Worm (Caenorhabditis elegans) whole organism, early embryonic: ENCODE results near the gene K02F3.9.

Experiments
- B0310.2 ChIP-seq: sonication (generic microtip); optimal IDR thresholded peaks from 2 replicates; lab custom pipeline; 2016; ENCODE audit warnings: mild to moderate bottlenecking, missing genetic modification characterization, missing compliant biosample characterization
- F13C5.2 ChIP-seq: sonication (generic microtip); optimal IDR thresholded peaks from 2 replicates; lab custom pipeline; 2017; ENCODE audit warnings: mild to moderate bottlenecking, missing genetic modification characterization, inconsistent platforms, missing compliant biosample characterization
- aly-1 ChIP-seq: sonication (generic microtip); optimal IDR thresholded peaks from 2 replicates; lab custom pipeline; 2016; ENCODE audit warnings: missing genetic modification characterization, missing compliant biosample characterization
- ama-1 ChIP-seq: fragments of 150-350 bp; optimal IDR thresholded peaks from 2 replicates; lab custom pipeline; 2014
- ceh-13 ChIP-seq: fragments of 200-800 bp; sonication (Bioruptor generic); optimal IDR thresholded peaks from 2 replicates; lab custom pipeline; 2018; ENCODE audit warnings: mild to moderate bottlenecking, missing genetic modification characterization, missing compliant biosample characterization
- ceh-36 ChIP-seq: sonication (generic microtip); optimal IDR thresholded peaks from 2 replicates; lab custom pipeline; 2016; ENCODE audit warnings: missing genetic modification characterization, inconsistent platforms, missing compliant biosample characterization
- ets-7 ChIP-seq: sonication (generic microtip); optimal IDR thresholded peaks from 2 replicates; lab custom pipeline; 2016; ENCODE audit warnings: missing genotype, missing genetic modification characterization, missing compliant biosample characterization
- flt-1 ChIP-seq: fragments of 200-800 bp; sonication (Bioruptor generic); IDR thresholded peaks from 2 replicates; pipeline ENCODE4 v1.3.6; 2022; ENCODE audit warnings: missing genetic modification characterization, missing compliant biosample characterization
- hmbx-1 ChIP-seq: sonication (generic microtip); optimal IDR thresholded peaks from 2 replicates; lab custom pipeline; 2016; ENCODE audit warnings: mild to moderate bottlenecking, missing genetic modification characterization, missing compliant biosample characterization
- hmg-4 ChIP-seq: fragments of 200-800 bp; sonication (Bioruptor generic); optimal IDR thresholded peaks from 2 replicates; lab custom pipeline; 2018; ENCODE audit warnings: mild to moderate bottlenecking, missing genetic modification characterization, missing compliant biosample characterization
- hnd-1 ChIP-seq: sonication (generic microtip); optimal IDR thresholded peaks from 2 replicates; lab custom pipeline; 2016; ENCODE audit warnings: missing genetic modification characterization, missing compliant biosample characterization
- pes-1 ChIP-seq: fragments of 200-800 bp; sonication (Bioruptor generic); IDR thresholded peaks from 2 replicates; pipeline ENCODE4 v1.3.6; 2022; ENCODE audit warnings: missing genetic modification reagents, missing genetic modification characterization, missing compliant biosample characterization
- scrt-1 ChIP-seq: fragments of 200-800 bp; sonication (Bioruptor generic); IDR thresholded peaks from 2 replicates; pipeline ENCODE4 v1.3.6; 2022; ENCODE audit warnings: missing genetic modification characterization, missing compliant biosample characterization
- sea-1 ChIP-seq: fragments of 200-800 bp; sonication (Bioruptor generic); conservative IDR thresholded peaks from 2 replicates; pipeline ENCODE4 v1.3.6; 2022; ENCODE audit warnings: missing genetic modification characterization, missing compliant biosample characterization
- tbx-11 ChIP-seq: fragments of 200-800 bp; sonication (Bioruptor generic); IDR thresholded peaks from 2 replicates; pipeline ENCODE4 v1.3.6; 2022; ENCODE audit warnings: missing genetic modification characterization, missing compliant biosample characterization
- tbx-37 ChIP-seq: fragments of 200-800 bp; sonication (Bioruptor generic); conservative IDR thresholded peaks from 2 replicates; pipeline ENCODE4 v1.3.6; 2022; ENCODE audit warnings: missing genetic modification reagents, missing genetic modification characterization, missing compliant biosample characterization
- tra-4 ChIP-seq: sonication (generic microtip); optimal IDR thresholded peaks from 2 replicates; lab custom pipeline; 2017; ENCODE audit warnings: missing genetic modification characterization, missing compliant biosample characterization

K02F3.9 gene

DNA sequence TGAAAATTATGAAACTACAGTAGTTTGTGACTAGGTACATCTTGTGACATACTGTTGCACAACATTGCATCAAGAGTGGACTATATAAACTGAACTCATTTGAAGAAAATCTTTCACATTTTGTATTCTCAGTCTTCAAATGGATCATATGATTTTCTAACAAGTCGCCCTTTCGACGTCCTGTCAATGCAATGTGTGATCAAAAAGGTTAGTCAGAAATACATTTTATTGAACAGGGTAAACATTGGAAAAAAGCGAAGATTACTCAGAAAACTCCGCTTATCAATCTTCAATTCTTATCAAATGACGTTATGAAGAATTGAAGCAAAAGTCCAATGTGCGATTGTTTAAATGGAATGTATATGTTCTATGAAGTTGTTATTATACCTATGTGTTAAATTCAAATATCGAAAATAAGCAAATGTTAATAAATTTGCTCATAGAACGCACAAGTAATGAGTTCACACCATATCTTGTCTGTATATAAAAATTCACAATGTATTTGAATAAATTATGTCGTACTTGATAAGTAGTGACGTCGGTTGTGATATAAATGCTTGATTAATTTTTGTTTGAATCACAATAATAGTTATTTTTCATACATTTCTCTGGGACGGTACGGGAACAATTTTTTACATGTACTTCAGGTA is 8.2 kb downstream of the K02F3.9 start, which contains the start of gene zip-2:
zip-2 (plus strand) TSS at position 128 of the 650 bp plus-strand sequence.
- TF ChIP-seq hmbx-1: no peak
- no peak for TF ChIP-seq flt-1 (GFP tag; lab: Robert Waterston, UW)
- no peak for TF ChIP-seq hmg-4 (GFP tag; lab: Kevin White, UChicago)
- no peak for TF ChIP-seq aly-1 (tag; lab: Kevin White, UChicago)
- no peak for TF ChIP-seq ceh-13
- TF ChIP-seq B0310.2 (tag; lab: Kevin White, UChicago): no peak
- TF ChIP-seq tbx-11 (GFP tag; lab: Robert Waterston, UW): no peak
- TF ChIP-seq ama-1 (lab: Kevin White, UChicago): no peak

DNA sequence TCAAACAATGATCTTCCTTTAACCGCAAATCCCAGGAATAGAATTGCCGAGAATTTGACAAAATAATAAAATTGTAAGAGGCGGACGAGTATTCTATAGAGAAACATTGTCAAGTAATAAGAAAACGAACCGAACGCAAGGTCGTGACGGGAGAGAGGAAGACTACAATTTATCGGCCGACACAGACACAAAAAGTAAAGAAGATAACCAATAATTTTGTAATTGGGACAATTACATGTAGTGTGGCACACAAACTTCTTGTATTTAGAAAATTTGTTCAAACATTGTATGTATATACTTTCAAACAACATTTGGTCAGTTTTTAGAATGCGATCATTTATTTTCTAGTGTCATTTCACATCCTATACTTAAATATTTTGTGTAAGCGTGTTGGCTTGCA is 9.2 kb downstream of the K02F3.9 start, which contains the start of gene ceeh-1:
ceeh-1 (minus strand) TSS at position 317 of the 400 bp plus-strand sequence.
- TF ChIP-seq scrt-1 (GFP tag; lab: Robert Waterston, UW) (no peak), ceh-13 (no peak), flt-1 (GFP tag; lab: Robert Waterston, UW) (no peak), ama-1 (lab: Kevin White, UChicago) (no peak), sea-1 (GFP tag; lab: Robert Waterston, UW) (no peak), ets-7 (tag; lab: Kevin White, UChicago) (no peak), pes-1 (GFP tag; lab: Robert Waterston, UW) (no peak), hnd-1 (tag; lab: Kevin White, UChicago) (no peak), hmbx-1 (no peak), tbx-37 (no peak), aly-1 (tag; lab: Kevin White, UChicago) (no peak), hmg-4 (GFP tag; lab: Kevin White, UChicago) (no peak), tra-4 (tag; lab: Kevin White, UChicago) (no peak), ceh-36 (tag; lab: Kevin White, UChicago) (no peak), B0310.2 (tag; lab: Kevin White, UChicago) (no peak), tbx-11 (GFP tag; lab: Robert Waterston, UW) (no peak), F13C5.2 (tag; lab: Kevin White, UChicago) (no peak)

ce11 chrIII:825256-825655 is 15.9 kb downstream of the K02F3.9 start:
- TF ChIP-seq scrt-1 (GFP tag; lab: Robert Waterston, UW): no peak
- TF ChIP-seq ceh-13: no peak
- TF ChIP-seq ama-1 (lab: Kevin White, UChicago): no peak
- no peak for TF ChIP-seq hmbx-1
- no peak for TF ChIP-seq pes-1 (GFP tag; lab: Robert Waterston, UW)

DNA sequence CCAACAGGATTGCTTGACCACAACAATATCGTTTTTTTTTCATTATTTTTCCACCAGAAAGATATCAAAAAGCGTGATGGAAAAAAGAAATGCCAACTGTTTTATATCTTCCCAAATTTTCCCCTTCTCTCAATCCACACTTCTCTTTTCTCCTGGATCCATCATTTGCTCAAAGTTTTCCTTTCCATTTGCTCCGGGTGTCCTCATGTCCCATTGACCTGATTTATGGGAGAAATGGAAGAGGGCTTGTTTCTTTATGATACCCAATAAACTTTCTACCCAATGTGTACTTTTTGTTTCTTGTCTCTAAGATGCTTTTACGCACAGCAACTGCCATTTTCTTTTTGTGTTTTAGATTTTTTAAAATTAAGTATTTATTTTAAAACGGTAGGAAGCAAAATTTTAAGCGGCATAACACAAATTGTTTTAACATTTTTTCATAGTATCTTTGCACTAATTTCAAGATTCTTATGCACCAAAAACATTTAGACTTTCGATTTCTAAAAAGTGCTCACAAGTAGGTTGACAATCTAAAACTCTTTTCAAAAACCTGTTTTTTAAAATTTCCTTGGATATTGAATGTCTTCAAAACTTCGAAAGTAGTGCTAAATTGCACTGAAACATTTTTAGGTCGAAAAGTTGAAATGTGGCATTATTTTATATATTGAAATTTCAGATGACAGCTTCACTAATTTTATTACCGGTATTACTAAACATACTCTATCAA is 18.5 kb downstream of the K02F3.9 start, which contains the start of gene clec-149:
clec-149 (plus strand) TSS at position 677 of the 727 bp plus-strand sequence.
- TF ChIP-seq hmbx-1 (no peak), hnd-1 (tag; lab: Kevin White, UChicago) (no peak), aly-1 (tag; lab: Kevin White, UChicago) (no peak), scrt-1 (GFP tag; lab: Robert Waterston, UW) (no peak)

DNA sequence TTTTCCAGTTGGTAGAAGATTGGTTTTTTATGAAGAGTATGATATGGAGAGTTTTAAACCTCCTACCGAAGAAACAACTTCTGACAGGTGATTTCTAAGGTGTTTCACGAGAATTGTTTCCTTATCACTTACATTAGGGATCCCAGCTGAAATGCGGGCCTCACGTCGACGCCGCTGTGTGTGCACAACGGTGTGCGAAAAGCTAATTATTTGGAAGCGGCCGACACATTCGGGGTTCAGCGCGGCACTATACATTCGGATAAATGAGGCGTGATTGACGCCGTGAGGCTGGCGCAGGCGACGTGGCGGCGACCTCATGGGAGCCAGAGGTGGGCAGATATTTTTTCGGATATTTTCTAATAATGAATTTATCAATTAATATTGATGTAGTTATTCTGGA is 21.9 kb downstream of the K02F3.9 start:
- TF ChIP-seq ceh-36 (tag; lab: Kevin White, UChicago): no peak
- no peak for TF ChIP-seq sea-1 (GFP tag; lab: Robert Waterston, UW)
- TF ChIP-seq B0310.2 (tag; lab: Kevin White, UChicago): no peak
- no peak for TF ChIP-seq ama-1 (lab: Kevin White, UChicago)
- TF ChIP-seq hmbx-1: no peak
- no peak for TF ChIP-seq tbx-37
- no peak for TF ChIP-seq tbx-11 (GFP tag; lab: Robert Waterston, UW)
- TF ChIP-seq aly-1 (tag; lab: Kevin White, UChicago): no peak
- no peak for TF ChIP-seq hnd-1 (tag; lab: Kevin White, UChicago)
- no peak for TF ChIP-seq pes-1 (GFP tag; lab: Robert Waterston, UW)
- TF ChIP-seq scrt-1 (GFP tag; lab: Robert Waterston, UW): no peak
- no peak for TF ChIP-seq hmg-4 (GFP tag; lab: Kevin White, UChicago)
- no peak for TF ChIP-seq flt-1 (GFP tag; lab: Robert Waterston, UW)
- TF ChIP-seq ceh-13: no peak
- TF ChIP-seq ets-7 (tag; lab: Kevin White, UChicago): no peak
- TF ChIP-seq tra-4 (tag; lab: Kevin White, UChicago): no peak
- no peak for TF ChIP-seq F13C5.2 (tag; lab: Kevin White, UChicago)

ce11 chrIII:815845-816244 is 25.3 kb downstream of the K02F3.9 start, which contains the start of gene dac-1:
dac-1 (plus strand) TSS chrIII:816145.
- TF ChIP-seq sea-1 (GFP tag; lab: Robert Waterston, UW) (no peak), ceh-13 (no peak), B0310.2 (tag; lab: Kevin White, UChicago) (no peak), pes-1 (GFP tag; lab: Robert Waterston, UW) (no peak), scrt-1 (GFP tag; lab: Robert Waterston, UW) (no peak), hmg-4 (GFP tag; lab: Kevin White, UChicago) (no peak), tbx-37 (no peak), tra-4 (tag; lab: Kevin White, UChicago) (no peak)

ce11 chrIII:811544-811943 is 29.6 kb downstream of the K02F3.9 start, which contains the start of gene daf-7:
daf-7 (plus strand) TSS chrIII:811844.
- TF ChIP-seq scrt-1 (GFP tag; lab: Robert Waterston, UW): no peak
- TF ChIP-seq pes-1 (GFP tag; lab: Robert Waterston, UW): no peak
- no peak for TF ChIP-seq ceh-36 (tag; lab: Kevin White, UChicago)
